Fruit fly (Drosophila melanogaster) whole organism, embryonic: ENCODE results near the gene Atpalpha.
A peak's percentile ranks its signal among the peaks of the same experiment; 100 is the strongest.

Experiments
- Bdp1 ChIP-seq: fragments of 200-800 bp; sonication (Bioruptor generic); optimal IDR thresholded peaks from 3 replicates; lab custom pipeline; 2016; ENCODE audit warnings: missing biosample characterization, missing genetic modification characterization
- Bgb ChIP-seq: fragments of 200-800 bp; sonication (Bioruptor generic); IDR thresholded peaks from 2 replicates; pipeline ENCODE4 v1.3.6; 2022; ENCODE audit warnings: missing biosample characterization, missing genetic modification characterization; ENCODE audit not compliant: partially characterized antibody
- CG10147 ChIP-seq: fragments of 200-800 bp; sonication (Bioruptor generic); optimal IDR thresholded peaks from 2 replicates; lab custom pipeline; 2019; ENCODE audit warnings: missing biosample characterization, mild to moderate bottlenecking, missing genetic modification characterization, moderate library complexity
- CG10462 ChIP-seq: fragments of 200-800 bp; sonication (Bioruptor generic); optimal IDR thresholded peaks from 2 replicates; lab custom pipeline; 2016; ENCODE audit warnings: missing biosample characterization, missing genetic modification characterization
- CG11093 ChIP-seq: fragments of 200-800 bp; sonication (Bioruptor generic); IDR thresholded peaks from 3 replicates; pipeline ENCODE4 v1.3.6; 2022; ENCODE audit warnings: missing biosample characterization, missing genetic modification characterization
- CG13287 ChIP-seq: fragments of 200-800 bp; sonication (Bioruptor generic); IDR thresholded peaks from 2 replicates; pipeline ENCODE4 v1.3.6; 2022; ENCODE audit warnings: missing biosample characterization, missing genetic modification characterization; ENCODE audit not compliant: partially characterized antibody
- CG1529 ChIP-seq: fragments of 200-800 bp; sonication (Bioruptor generic); optimal IDR thresholded peaks from 3 replicates; lab custom pipeline; 2018; ENCODE audit warnings: missing biosample characterization, missing genetic modification characterization
- CG16813 ChIP-seq: fragments of 200-800 bp; sonication (Bioruptor generic); IDR thresholded peaks from 3 replicates; pipeline ENCODE4 v1.3.6; 2022; ENCODE audit warnings: missing biosample characterization, missing genetic modification characterization; ENCODE audit not compliant: partially characterized antibody
- CG17186 ChIP-seq: fragments of 200-800 bp; sonication (Bioruptor generic); optimal IDR thresholded peaks from 3 replicates; lab custom pipeline; 2017; ENCODE audit warnings: missing biosample characterization, missing genetic modification reagents, missing genetic modification characterization
- CG17829 ChIP-seq: fragments of 200-800 bp; optimal IDR thresholded peaks from 2 replicates; lab custom pipeline; 2019; ENCODE audit warnings: missing biosample characterization, mild to moderate bottlenecking, missing genetic modification characterization, moderate library complexity
- CG2199 ChIP-seq: fragments of 200-800 bp; sonication (Bioruptor generic); IDR thresholded peaks from 3 replicates; pipeline ENCODE4 v1.3.6; 2022; ENCODE audit warnings: missing biosample characterization, missing genetic modification characterization
- CG30431 ChIP-seq: fragments of 200-800 bp; sonication (Bioruptor generic); optimal IDR thresholded peaks from 2 replicates; lab custom pipeline; 2017; ENCODE audit warnings: missing biosample characterization, missing genetic modification characterization
- CG3281 ChIP-seq: fragments of 200-800 bp; sonication (Bioruptor generic); optimal IDR thresholded peaks from 3 replicates; lab custom pipeline; 2017; ENCODE audit warnings: missing biosample characterization, mild to moderate bottlenecking, missing genetic modification characterization
- CG3847 ChIP-seq: fragments of 200-800 bp; sonication (Bioruptor generic); IDR thresholded peaks from 2 replicates; pipeline ENCODE4 v1.3.6; 2022; ENCODE audit warnings: missing biosample characterization, missing genetic modification characterization
- CG3995 ChIP-seq: fragments of 200-800 bp; sonication (Bioruptor generic); optimal IDR thresholded peaks from 3 replicates; lab custom pipeline; 2016; ENCODE audit warnings: missing biosample characterization, missing genetic modification characterization
- CG4617 ChIP-seq: fragments of 200-800 bp; sonication (Bioruptor generic); optimal IDR thresholded peaks from 3 replicates; lab custom pipeline; 2016; ENCODE audit warnings: missing biosample characterization, missing genetic modification characterization, borderline replicate concordance
- CG4854 ChIP-seq: fragments of 200-800 bp; sonication (Bioruptor generic); optimal IDR thresholded peaks from 2 replicates; lab custom pipeline; 2016; ENCODE audit warnings: missing biosample characterization, missing genetic modification characterization, inconsistent platforms
- CG5953 ChIP-seq: fragments of 200-800 bp; sonication (Bioruptor generic); IDR thresholded peaks from 2 replicates; pipeline ENCODE4 v1.3.6; 2022; ENCODE audit warnings: missing biosample characterization, missing genetic modification characterization
- CG7987 ChIP-seq: fragments of 200-800 bp; sonication (Bioruptor generic); optimal IDR thresholded peaks from 2 replicates; lab custom pipeline; 2018; ENCODE audit warnings: missing biosample characterization, mild to moderate bottlenecking, missing genetic modification characterization, moderate library complexity
- CG8478 ChIP-seq: fragments of >200 bp; optimal IDR thresholded peaks from 2 replicates; lab custom pipeline; 2018
- CTCF ChIP-seq: fragments of 200-800 bp; sonication (Bioruptor generic); optimal IDR thresholded peaks from 2 replicates; lab custom pipeline; 2017; ENCODE audit warnings: missing biosample characterization, mild to moderate bottlenecking, missing genetic modification characterization, moderate library complexity
- CoRest ChIP-seq: fragments of 200-800 bp; sonication (Bioruptor generic); optimal IDR thresholded peaks from 3 replicates; lab custom pipeline; 2018; ENCODE audit warnings: missing biosample characterization, mild to moderate bottlenecking, missing genetic modification characterization, moderate library complexity
- Dfd ChIP-seq, 2 experiments: fragments of >200 bp; optimal IDR thresholded peaks; 2 replicates each; lab custom pipeline; 2017; ENCODE audit warnings: missing biosample characterization in 2 of 2, missing genetic modification characterization in 2 of 2
- Dip2 ChIP-seq: fragments of 200-800 bp; sonication (Bioruptor generic); IDR thresholded peaks from 2 replicates; pipeline ENCODE4 v1.3.6; 2022; ENCODE audit warnings: missing biosample characterization, missing genetic modification characterization
- Dll ChIP-seq: fragments of 200-800 bp; sonication (Bioruptor generic); IDR thresholded peaks from 4 replicates; pipeline ENCODE4 v1.3.6; 2022; ENCODE audit warnings: missing biosample characterization, missing genetic modification characterization; ENCODE audit not compliant: partially characterized antibody
- Dref ChIP-seq: fragments of 200-800 bp; sonication (Bioruptor generic); IDR thresholded peaks from 2 replicates; pipeline ENCODE4 v1.3.6; 2022; ENCODE audit warnings: missing biosample characterization, missing genetic modification characterization
- ERR ChIP-seq: fragments of 200-800 bp; sonication (Bioruptor generic); optimal IDR thresholded peaks from 2 replicates; lab custom pipeline; 2016; ENCODE audit warnings: missing biosample characterization, missing genetic modification characterization
- HmgD ChIP-seq: fragments of 200-800 bp; sonication (Bioruptor generic); optimal IDR thresholded peaks from 3 replicates; lab custom pipeline; 2016; ENCODE audit warnings: missing biosample characterization, missing genetic modification characterization
- HmgZ ChIP-seq: fragments of 200-800 bp; sonication (Bioruptor generic); optimal IDR thresholded peaks from 2 replicates; lab custom pipeline; 2018; ENCODE audit warnings: missing biosample characterization, mild to moderate bottlenecking, missing genetic modification characterization
- Hmr ChIP-seq: fragments of 200-800 bp; sonication (Bioruptor generic); optimal IDR thresholded peaks from 3 replicates; lab custom pipeline; 2017; ENCODE audit warnings: mild to moderate bottlenecking, missing biosample characterization, missing genetic modification reagents, missing genetic modification characterization
- Max ChIP-seq: fragments of 200-800 bp; sonication (Bioruptor generic); optimal IDR thresholded peaks from 2 replicates; lab custom pipeline; 2016; ENCODE audit warnings: missing biosample characterization, mild to moderate bottlenecking, missing genetic modification characterization
- Med ChIP-seq: fragments of 200-800 bp; sonication (Bioruptor generic); peaks from one replicate; lab custom pipeline; 2016; ENCODE audit warnings: missing biosample characterization, missing genetic modification characterization, mild to moderate bottlenecking, inconsistent platforms, moderate library complexity
- Mes4 ChIP-seq: fragments of 200-800 bp; sonication (Bioruptor generic); optimal IDR thresholded peaks from 2 replicates; lab custom pipeline; 2016; ENCODE audit warnings: missing biosample characterization, missing genetic modification characterization
- Myb ChIP-seq: fragments of 200-800 bp; sonication (Bioruptor generic); optimal IDR thresholded peaks from 2 replicates; lab custom pipeline; 2016; ENCODE audit warnings: missing biosample characterization, missing genetic modification characterization
- abd-A ChIP-seq: fragments of 200-800 bp; sonication (Bioruptor generic); optimal IDR thresholded peaks from 3 replicates; lab custom pipeline; 2019; ENCODE audit warnings: missing biosample characterization, mild to moderate bottlenecking, missing genetic modification characterization, moderate library complexity
- amos ChIP-seq: fragments of 200-800 bp; sonication (Bioruptor generic); IDR thresholded peaks from 2 replicates; pipeline ENCODE4 v1.3.6; 2022; ENCODE audit warnings: missing biosample characterization, missing genetic modification characterization; ENCODE audit not compliant: partially characterized antibody
- bbx ChIP-seq: fragments of 200-800 bp; sonication (Bioruptor generic); IDR thresholded peaks from 2 replicates; pipeline ENCODE4 v1.3.6; 2022; ENCODE audit warnings: missing biosample characterization, missing genetic modification characterization; ENCODE audit not compliant: partially characterized antibody
- bcd ChIP-seq: fragments of 200-800 bp; sonication (Bioruptor generic); optimal IDR thresholded peaks from 2 replicates; lab custom pipeline; 2017; ENCODE audit warnings: missing biosample characterization, mild to moderate bottlenecking, missing genetic modification characterization
- chinmo ChIP-seq: fragments of 200-800 bp; sonication (Bioruptor generic); IDR thresholded peaks from 4 replicates; pipeline ENCODE4 v1.3.6; 2022; ENCODE audit warnings: missing biosample characterization, missing genetic modification characterization; ENCODE audit not compliant: partially characterized antibody
- ci ChIP-seq: fragments of 200-800 bp; sonication (Bioruptor generic); IDR thresholded peaks from 3 replicates; pipeline ENCODE4 v1.3.6; 2022; ENCODE audit warnings: missing biosample characterization, missing genetic modification characterization
- danr ChIP-seq: fragments of 200-800 bp; sonication (Bioruptor generic); IDR thresholded peaks from 2 replicates; pipeline ENCODE4 v1.3.6; 2022; ENCODE audit warnings: missing biosample characterization, missing genetic modification characterization
- knrl ChIP-seq: fragments of 200-800 bp; sonication (Bioruptor generic); IDR thresholded peaks from 3 replicates; pipeline ENCODE4 v1.3.6; 2022; ENCODE audit warnings: missing biosample characterization, missing genetic modification characterization; ENCODE audit not compliant: partially characterized antibody
- lbe ChIP-seq: fragments of 200-800 bp; sonication (Bioruptor generic); optimal IDR thresholded peaks from 2 replicates; lab custom pipeline; 2016; ENCODE audit warnings: missing biosample characterization, mild to moderate bottlenecking, missing genetic modification characterization
- maf-S ChIP-seq: fragments of 200-800 bp; sonication (Bioruptor generic); optimal IDR thresholded peaks from 2 replicates; lab custom pipeline; 2016; ENCODE audit warnings: missing biosample characterization, missing genetic modification characterization
- org-1 ChIP-seq: fragments of 200-800 bp; sonication (Bioruptor generic); optimal IDR thresholded peaks from 2 replicates; lab custom pipeline; 2017; ENCODE audit warnings: missing biosample characterization, missing genetic modification characterization
- pho ChIP-seq: fragments of 200-800 bp; sonication (Bioruptor generic); optimal IDR thresholded peaks from 2 replicates; lab custom pipeline; 2016; ENCODE audit warnings: missing biosample characterization, missing genetic modification characterization
- row ChIP-seq: fragments of 200-800 bp; sonication (Bioruptor generic); IDR thresholded peaks from 3 replicates; pipeline ENCODE4 v1.3.6; 2022; ENCODE audit warnings: missing biosample characterization, missing genetic modification characterization
- sens ChIP-seq: fragments of 200-800 bp; sonication (Bioruptor generic); peaks from one replicate; lab custom pipeline; 2016; ENCODE audit warnings: missing biosample characterization, missing genetic modification characterization
- slbo ChIP-seq: fragments of 200-800 bp; sonication (Bioruptor generic); IDR thresholded peaks from 2 replicates; pipeline ENCODE4 v1.3.6; 2022; ENCODE audit warnings: missing biosample characterization, missing genetic modification characterization
- ttk ChIP-seq: fragments of 200-800 bp; sonication (Bioruptor generic); IDR thresholded peaks from 2 replicates; pipeline ENCODE4 v2.1.2; 2022; ENCODE audit warnings: missing biosample characterization, missing genetic modification characterization
- yki ChIP-seq: fragments of >200 bp; optimal IDR thresholded peaks from 3 replicates; lab custom pipeline; 2018

Atpalpha gene

DNA sequence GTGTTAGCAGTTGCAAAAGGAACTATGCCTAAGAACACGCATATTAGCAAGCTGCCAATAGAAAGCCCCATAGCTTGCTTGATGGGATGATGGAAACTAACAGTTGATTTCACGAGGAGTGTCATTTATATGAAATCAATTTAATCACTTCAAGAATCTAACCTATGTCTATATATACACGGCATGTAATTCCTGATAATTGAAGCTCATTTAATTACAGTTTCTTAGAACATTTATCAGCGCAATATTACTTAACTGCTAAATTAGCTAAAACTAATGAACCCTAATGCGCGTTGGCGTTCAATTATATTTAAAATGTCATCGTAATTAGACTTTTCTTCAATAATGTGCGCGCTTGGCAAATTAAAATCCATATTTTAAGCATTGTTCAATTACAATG lies 43.1 kb upstream of the Atpalpha start, which contains the start of gene TotX:
TSS of gene TotX (minus strand) at position 101 of the 400 bp plus-strand sequence.
- no peak for TF ChIP-seq org-1 (GFP tag; lab: Kevin White, UChicago)
- no peak for TF ChIP-seq CG11093 (GFP tag; lab: Robert Waterston, UW)
- TF ChIP-seq CG4617 (GFP tag; lab: Kevin White, UChicago), result no peak
- TF ChIP-seq CG3281 (GFP tag; lab: Kevin White, UChicago), result no peak
- no peak for TF ChIP-seq ttk (GFP tag; lab: Robert Waterston, UW)
- TF ChIP-seq CG8478, result no peak
- no peak for TF ChIP-seq ci (GFP tag; lab: Robert Waterston, UW)
- TF ChIP-seq CG3995 (GFP tag; lab: Kevin White, UChicago), result no peak
- TF ChIP-seq CG17829, result no peak
- TF ChIP-seq CG7987, result no peak
- no peak for TF ChIP-seq Dfd (GFP tag; optimal IDR thresholded peaks at IDR 0.05; lab: Kevin White, UChicago)
- TF ChIP-seq Mes4 (GFP tag; lab: Kevin White, UChicago), result no peak
- TF ChIP-seq CG5953 (GFP tag; lab: Robert Waterston, UW), result no peak
- TF ChIP-seq row, result no peak
- no peak for TF ChIP-seq yki (lab: Kevin White, UChicago)

DNA sequence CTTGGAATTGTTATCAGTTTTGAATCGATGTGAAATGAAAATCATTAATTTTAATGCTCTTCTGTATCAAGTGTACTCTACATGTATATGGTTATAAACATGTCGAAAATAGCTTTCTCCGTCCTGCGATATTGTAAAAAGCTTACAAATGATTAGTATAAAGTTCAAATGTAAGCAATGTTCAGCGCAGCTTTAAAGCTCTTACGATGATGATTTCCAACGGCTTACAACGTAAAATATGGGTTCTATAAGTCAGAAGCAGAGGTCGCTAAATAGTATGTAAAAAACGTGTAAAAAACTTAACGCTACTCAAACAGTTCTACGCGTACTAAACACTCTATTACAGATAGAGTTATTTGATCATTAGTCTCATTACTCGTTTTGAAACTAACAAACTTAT lies 39.9 kb upstream of the Atpalpha start:
- no peak for TF ChIP-seq Dll (GFP tag; lab: Robert Waterston, UW)
- no peak for TF ChIP-seq Dref
- peak; percentile 30 for TF ChIP-seq pho
- peak; percentile 88 for TF ChIP-seq Bgb (GFP tag; lab: Robert Waterston, UW)
- TF ChIP-seq danr (GFP tag; lab: Robert Waterston, UW), result no peak
- peak; percentile 18 for TF ChIP-seq Hmr (GFP tag; lab: Kevin White, UChicago)
- TF ChIP-seq CG4854 (GFP tag; lab: Kevin White, UChicago), result peak; percentile 17
- peak; percentile 43 for TF ChIP-seq CG10147 (GFP tag; lab: Kevin White, UChicago)
- peak; percentile 56 for TF ChIP-seq abd-A (tag; lab: Kevin White, UChicago)
- TF ChIP-seq slbo (GFP tag; lab: Robert Waterston, UW), result peak; percentile 35; the same call in 1 of the 2 replicates
- no peak for TF ChIP-seq Max
- peak; percentile 41 for TF ChIP-seq bcd (GFP tag; lab: Kevin White, UChicago)
- TF ChIP-seq CG2199 (GFP tag; lab: Robert Waterston, UW), result peak; percentile 87
- peak; percentile 16 for TF ChIP-seq sens
- TF ChIP-seq CG8478, result peak; percentile 34
- TF ChIP-seq CG17186 (GFP tag; lab: Kevin White, UChicago), result no peak
- TF ChIP-seq lbe (GFP tag; lab: Kevin White, UChicago), result no peak
- peak; percentile 35 for TF ChIP-seq HmgD (GFP tag; lab: Kevin White, UChicago)
- no peak for TF ChIP-seq CG30431
- peak; percentile 63 for TF ChIP-seq bbx
- TF ChIP-seq CG10462 (GFP tag; lab: Kevin White, UChicago), result no peak
- TF ChIP-seq knrl (GFP tag; lab: Robert Waterston, UW), result peak; percentile 73
- TF ChIP-seq Myb, result peak; percentile 11
- no peak for TF ChIP-seq ERR
- peak; percentile 54; the same call in 1 of the 3 replicates for TF ChIP-seq CG16813
- no peak for TF ChIP-seq ci (GFP tag; lab: Robert Waterston, UW)
- TF ChIP-seq CG3847 (GFP tag; lab: Robert Waterston, UW), result peak; percentile 4; the same call in 1 of the 2 replicates
- TF ChIP-seq CG13287 (GFP tag; lab: Robert Waterston, UW), result peak; percentile 51; the same call in 1 of the 2 replicates
- peak; percentile 89 for TF ChIP-seq Med
- peak; percentile 94 for TF ChIP-seq CTCF (GFP tag; lab: Kevin White, UChicago)
- TF ChIP-seq Bdp1, result peak; percentile 52
- peak; percentile 7 for TF ChIP-seq maf-S
- TF ChIP-seq amos (GFP tag; lab: Robert Waterston, UW), result peak; percentile 65
- TF ChIP-seq chinmo (GFP tag; lab: Robert Waterston, UW), result 0 out of 4 replicates have a peak, but pooled peaks have one; percentile 50
- TF ChIP-seq CoRest (tag; lab: Kevin White, UChicago), result peak; percentile 4
- no peak for TF ChIP-seq CG1529 (GFP tag; lab: Kevin White, UChicago)
- TF ChIP-seq HmgZ (tag; lab: Kevin White, UChicago), result peak; percentile 57
- peak; percentile 94 for TF ChIP-seq Dip2 (GFP tag; lab: Robert Waterston, UW)
